Worm (Caenorhabditis elegans) whole organism, L4 larva: Measurements from ENCODE around the gene scrm-3.

Experiments
- Y5F2A.4 ChIP-seq: fragments of 200-800 bp; sonication (Bioruptor generic); optimal IDR thresholded peaks from 2 replicates; lab custom pipeline; 2018; ENCODE audit warnings: mild to moderate bottlenecking, missing genetic modification characterization, missing compliant biosample characterization
- aha-1 ChIP-seq: fragments of 150-350 bp; peaks from one replicate; lab custom pipeline; 2014; ENCODE audit warnings: missing biosample characterization, missing genetic modification characterization
- hif-1 ChIP-seq, 2 experiments: sonication (generic microtip); optimal IDR thresholded peaks; 2 replicates each; lab custom pipeline; 2016 to 2017; ENCODE audit warnings: missing compliant biosample characterization in 2 of 2, missing genetic modification characterization in 2 of 2, missing genetic modification reagents in 2 of 2, missing genotype in 2 of 2, mild to moderate bottlenecking in 1 of 2
- jun-1 ChIP-seq: fragments of 150-350 bp; optimal IDR thresholded peaks from 2 replicates; lab custom pipeline; 2014; ENCODE audit warnings: missing biosample characterization, missing genetic modification reagents, missing genetic modification characterization
- lir-3 ChIP-seq: sonication (generic microtip); optimal IDR thresholded peaks from 2 replicates; lab custom pipeline; 2016; ENCODE audit warnings: mild to moderate bottlenecking, missing genetic modification characterization, missing compliant biosample characterization
- nhr-28 ChIP-seq: fragments of 150-350 bp; optimal IDR thresholded peaks from 2 replicates; lab custom pipeline; 2014; ENCODE audit warnings: missing biosample characterization, missing genetic modification characterization
- sdz-12 ChIP-seq: fragments of 200-800 bp; sonication (Bioruptor generic); optimal IDR thresholded peaks from 2 replicates; lab custom pipeline; 2018; ENCODE audit warnings: mild to moderate bottlenecking, missing genetic modification characterization, missing compliant biosample characterization
- skn-1 ChIP-seq: fragments of 150-350 bp; optimal IDR thresholded peaks from 2 replicates; lab custom pipeline; 2014; ENCODE audit warnings: missing biosample characterization, missing genetic modification characterization
- unc-39 ChIP-seq: sonication (generic microtip); optimal IDR thresholded peaks from 2 replicates; lab custom pipeline; 2017; ENCODE audit warnings: missing biosample characterization, missing genetic modification characterization

- TF ChIP-seq skn-1 (tag; lab: Kevin White, UChicago): no peak
- no peak for TF ChIP-seq hif-1 (tag; optimal IDR thresholded peaks at IDR 0.05; lab: Kevin White, UChicago)
- no peak for TF ChIP-seq jun-1 (tag; lab: Kevin White, UChicago)
- no peak for TF ChIP-seq nhr-28
- TF ChIP-seq aha-1 (tag; lab: Kevin White, UChicago): no peak
- TF ChIP-seq unc-39 (tag; lab: Kevin White, UChicago): no peak
- no peak for TF ChIP-seq Y5F2A.4 (GFP tag; lab: Kevin White, UChicago)
- TF ChIP-seq lir-3 (tag; lab: Kevin White, UChicago): no peak
- TF ChIP-seq sdz-12 (GFP tag; lab: Kevin White, UChicago): no peak
Observed at ce11 chrV:3357106-3357505, at the start of gene scrm-3.
